Fruit fly (Drosophila melanogaster): ENCODE results near the gene RpS6.

RpS6 gene

DNA sequence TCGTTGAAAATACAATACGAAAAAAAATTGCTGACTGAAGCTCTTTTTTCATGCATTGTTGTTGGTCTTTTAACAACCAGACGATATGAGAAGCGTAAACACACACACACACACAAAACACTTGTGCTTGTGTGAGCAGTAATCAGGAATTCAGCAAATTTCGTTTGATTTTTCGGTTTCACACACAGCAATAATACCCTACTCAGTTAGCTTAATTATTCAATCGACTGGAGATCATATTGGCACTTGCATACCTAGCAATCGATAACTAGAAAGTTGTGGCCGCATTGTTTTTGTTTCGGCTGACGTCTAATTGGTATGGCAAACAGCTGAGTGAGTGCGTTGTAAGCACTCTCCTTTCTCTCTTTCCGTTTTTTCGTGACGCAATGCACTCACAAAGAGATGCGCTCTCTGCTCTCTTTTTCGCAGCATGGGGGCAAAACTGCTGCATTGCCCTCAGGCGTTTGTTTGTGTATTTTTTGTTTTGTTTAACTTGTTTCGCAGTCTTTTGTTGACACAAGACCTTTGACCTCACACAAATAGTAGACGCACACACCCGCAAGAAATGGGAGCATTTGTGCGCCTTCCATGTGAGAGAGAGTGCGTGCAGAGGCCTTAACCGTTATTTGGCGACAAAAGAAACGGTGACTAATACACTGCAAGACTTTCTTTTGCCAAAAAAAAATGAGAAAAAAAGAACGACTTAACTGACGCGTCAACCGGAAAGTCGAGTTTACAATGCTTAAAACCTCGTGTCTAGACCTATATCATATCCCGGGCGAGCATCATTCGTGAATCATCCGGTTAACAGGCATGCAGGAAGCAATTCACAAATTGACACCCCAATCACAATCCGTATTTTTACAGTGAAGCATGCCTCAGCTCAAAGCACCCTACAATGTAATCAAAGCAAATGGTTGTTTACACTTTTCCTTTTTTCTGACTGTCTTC lies 43.9 kb upstream of the RpS6 start (continued):
- no peak for TF ChIP-seq CG17912 (GFP tag; optimal IDR thresholded peaks at IDR 0.05)
- no peak for TF ChIP-seq HLHmδ (GFP tag; optimal IDR thresholded peaks at IDR 0.05)
- TF ChIP-seq Ssrp (tag; optimal IDR thresholded peaks at IDR 0.05) = peak; percentile 13
- TF ChIP-seq CG5245 (GFP tag; optimal IDR thresholded peaks at IDR 0.05) = no peak
- TF ChIP-seq Sry-β (GFP tag; optimal IDR thresholded peaks at IDR 0.05) = no peak
- no peak for TF ChIP-seq CG16813 (GFP tag; IDR thresholded peaks at IDR 0.05; ENCODE audit: partially characterized antibody)
- TF ChIP-seq vvl (GFP tag; IDR thresholded peaks at IDR 0.05) = peak; percentile 50
- TF ChIP-seq sima (GFP tag; optimal IDR thresholded peaks at IDR 0.05) = no peak
- no peak for TF ChIP-seq bcd (GFP tag; optimal IDR thresholded peaks at IDR 0.05)
- TF ChIP-seq grn (GFP tag; optimal IDR thresholded peaks at IDR 0.05) = no peak
- peak; percentile 41 for TF ChIP-seq Xbp1 (GFP tag; optimal IDR thresholded peaks at IDR 0.05)
- TF ChIP-seq mld (GFP tag; IDR thresholded peaks at IDR 0.05; ENCODE audit: partially characterized antibody) = no peak
- TF ChIP-seq Gsc (GFP tag; IDR thresholded peaks at IDR 0.05) = no peak
- no peak for TF ChIP-seq ham (GFP tag; IDR thresholded peaks at IDR 0.05)
- TF ChIP-seq CG9727 (GFP tag; optimal IDR thresholded peaks at IDR 0.05) = peak; percentile 3
- no peak for TF ChIP-seq CG10431 (GFP tag; optimal IDR thresholded peaks at IDR 0.05)
- TF ChIP-seq hth (optimal IDR thresholded peaks at IDR 0.05) = no peak
- no peak for TF ChIP-seq amos (GFP tag; IDR thresholded peaks at IDR 0.05; ENCODE audit: partially characterized antibody)
- no peak for TF ChIP-seq hbn (GFP tag; IDR thresholded peaks at IDR 0.05; ENCODE audit: partially characterized antibody)
- no peak for TF ChIP-seq ci (GFP tag; IDR thresholded peaks at IDR 0.05)
- TF ChIP-seq gro (GFP tag; optimal IDR thresholded peaks at IDR 0.05) = no peak
- no peak for TF ChIP-seq CG12104 (GFP tag; optimal IDR thresholded peaks at IDR 0.05)
- no peak for TF ChIP-seq gsb-n (tag; optimal IDR thresholded peaks at IDR 0.05)
- peak; percentile 91 for TF ChIP-seq sd (tag; optimal IDR thresholded peaks at IDR 0.05)
- TF ChIP-seq gem (tag; optimal IDR thresholded peaks at IDR 0.05) = peak; percentile 49
- TF ChIP-seq twi (tag; optimal IDR thresholded peaks at IDR 0.05) = no peak
- no peak for TF ChIP-seq CG30020 (tag; optimal IDR thresholded peaks at IDR 0.05)
- TF ChIP-seq ems (GFP tag; optimal IDR thresholded peaks at IDR 0.05) = no peak
- TF ChIP-seq CG11696 (GFP tag; IDR thresholded peaks at IDR 0.05) = no peak
- TF ChIP-seq Doc3 (GFP tag; IDR thresholded peaks at IDR 0.05; ENCODE audit: partially characterized antibody) = peak; percentile 27; the same call in 1 of the 3 replicates
- no peak for TF ChIP-seq Hr3 (GFP tag; optimal IDR thresholded peaks at IDR 0.05)
- TF ChIP-seq nmo (GFP tag; optimal IDR thresholded peaks at IDR 0.05) = peak; percentile 24
- no peak for TF ChIP-seq dimm (GFP tag; IDR thresholded peaks at IDR 0.05)
- TF ChIP-seq CG6689 (GFP tag; IDR thresholded peaks at IDR 0.05) = peak; percentile 47
- TF ChIP-seq so (GFP tag; IDR thresholded peaks at IDR 0.05) = no peak
- TF ChIP-seq CG12391 (tag; optimal IDR thresholded peaks at IDR 0.05) = no peak
- TF ChIP-seq Sry-δ (GFP tag; optimal IDR thresholded peaks at IDR 0.05) = no peak
- no peak for TF ChIP-seq ro (GFP tag; IDR thresholded peaks at IDR 0.05)
- TF ChIP-seq HLH54F (GFP tag; optimal IDR thresholded peaks at IDR 0.05) = no peak
- TF ChIP-seq en (GFP tag; optimal IDR thresholded peaks at IDR 0.05) = no peak
- TF ChIP-seq jigr1 (GFP tag; IDR thresholded peaks at IDR 0.05) = no peak
- no peak for TF ChIP-seq CG9609 (GFP tag; optimal IDR thresholded peaks at IDR 0.05)
- TF ChIP-seq Hmr (GFP tag; optimal IDR thresholded peaks at IDR 0.05) = peak; percentile 27
- TF ChIP-seq slou (GFP tag; optimal IDR thresholded peaks at IDR 0.05) = no peak
- peak; percentile 1 for TF ChIP-seq HmgD (GFP tag; optimal IDR thresholded peaks at IDR 0.05)
- no peak for TF ChIP-seq CG2129 (GFP tag; IDR thresholded peaks at IDR 0.05; ENCODE audit: partially characterized antibody)
- no peak for TF ChIP-seq CG17328 (GFP tag; IDR thresholded peaks at IDR 0.05)
- no peak for TF ChIP-seq gcm (GFP tag; optimal IDR thresholded peaks at IDR 0.05)
- TF ChIP-seq Doc2 (GFP tag; IDR thresholded peaks at IDR 0.05) = no peak
- TF ChIP-seq gcm2 (GFP tag; optimal IDR thresholded peaks at IDR 0.05) = no peak

Data from whole organism, embryonic.